Worm (Caenorhabditis elegans) whole organism, late embryonic: ENCODE results near the gene Y105C5B.8.
A peak's percentile ranks its signal among the peaks of the same experiment; 100 is the strongest.
"Not testable (repeated sequence)": the region's sequence is repeated elsewhere in the genome, so short reads cannot be mapped to it uniquely, and the experiment has no call there.

Experiments used
- K09A11.1 ChIP-seq: sonication (generic microtip); optimal IDR thresholded peaks from 2 replicates; lab custom pipeline; 2017; ENCODE audit warnings: antibody characterized with exemption, mild to moderate bottlenecking, missing genetic modification characterization, missing compliant biosample characterization; ENCODE audit not compliant: insufficient read depth
- T23F11.4 ChIP-seq: fragments of 200-800 bp; sonication (Bioruptor generic); optimal IDR thresholded peaks from 2 replicates; lab custom pipeline; 2018; ENCODE audit warnings: mild to moderate bottlenecking, missing genetic modification characterization, missing compliant biosample characterization
- ahr-1 ChIP-seq: sonication (generic microtip); optimal IDR thresholded peaks from 2 replicates; lab custom pipeline; 2016; ENCODE audit warnings: missing genetic modification characterization, missing compliant biosample characterization
- ceh-14 ChIP-seq: sonication (generic microtip); optimal IDR thresholded peaks from 2 replicates; lab custom pipeline; 2016; ENCODE audit warnings: missing genotype, missing genetic modification characterization, missing compliant biosample characterization
- ceh-19 ChIP-seq: fragments of 200-800 bp; sonication (Bioruptor generic); optimal IDR thresholded peaks from 2 replicates; lab custom pipeline; 2018; ENCODE audit warnings: mild to moderate bottlenecking, missing genetic modification characterization, missing compliant biosample characterization
- ceh-2 ChIP-seq: sonication (generic microtip); optimal IDR thresholded peaks from 2 replicates; lab custom pipeline; 2016; ENCODE audit warnings: missing genotype, missing genetic modification characterization, missing compliant biosample characterization
- ceh-22 ChIP-seq: sonication (generic microtip); optimal IDR thresholded peaks from 2 replicates; lab custom pipeline; 2017; ENCODE audit warnings: missing biosample characterization, missing genetic modification characterization
- ceh-24 ChIP-seq: sonication (generic microtip); optimal IDR thresholded peaks from 2 replicates; lab custom pipeline; 2016; ENCODE audit warnings: mild to moderate bottlenecking, missing genetic modification characterization, missing compliant biosample characterization
- ceh-30 ChIP-seq: fragments of 150-350 bp; optimal IDR thresholded peaks from 2 replicates; lab custom pipeline; 2014; ENCODE audit warnings: missing biosample characterization, missing genetic modification characterization
- ceh-31 ChIP-seq: sonication (generic microtip); optimal IDR thresholded peaks from 2 replicates; lab custom pipeline; 2016; ENCODE audit warnings: missing genetic modification characterization, missing compliant biosample characterization
- ceh-34 ChIP-seq: sonication (generic microtip); optimal IDR thresholded peaks from 2 replicates; lab custom pipeline; 2016; ENCODE audit warnings: mild to moderate bottlenecking, missing genetic modification characterization, missing compliant biosample characterization
- ceh-45 ChIP-seq: fragments of 200-800 bp; sonication (Bioruptor generic); IDR thresholded peaks from 2 replicates; pipeline ENCODE4 v1.3.6; 2022; ENCODE audit warnings: missing genetic modification reagents, missing genetic modification characterization, missing compliant biosample characterization
- ceh-6 ChIP-seq: fragments of 200-800 bp; sonication (Bioruptor generic); optimal IDR thresholded peaks from 2 replicates; lab custom pipeline; 2018; ENCODE audit warnings: mild to moderate bottlenecking, missing genetic modification characterization, missing compliant biosample characterization
- ceh-9 ChIP-seq: sonication (generic microtip); optimal IDR thresholded peaks from 2 replicates; lab custom pipeline; 2016; ENCODE audit warnings: mild to moderate bottlenecking, missing genetic modification characterization, inconsistent platforms, missing compliant biosample characterization
- che-1 ChIP-seq: sonication (generic microtip); optimal IDR thresholded peaks from 2 replicates; lab custom pipeline; 2016; ENCODE audit warnings: mild to moderate bottlenecking, missing genetic modification characterization, missing compliant biosample characterization
- elt-4 ChIP-seq: sonication (generic microtip); optimal IDR thresholded peaks from 2 replicates; lab custom pipeline; 2016; ENCODE audit warnings: missing genetic modification characterization, missing compliant biosample characterization
- eyg-1 ChIP-seq: sonication (generic microtip); optimal IDR thresholded peaks from 2 replicates; lab custom pipeline; 2016; ENCODE audit warnings: missing genotype, missing genetic modification characterization, missing compliant biosample characterization
- fkh-6 ChIP-seq: sonication (generic microtip); optimal IDR thresholded peaks from 2 replicates; lab custom pipeline; 2016; ENCODE audit warnings: missing genetic modification characterization, missing compliant biosample characterization
- gmeb-2 ChIP-seq: sonication (generic microtip); optimal IDR thresholded peaks from 2 replicates; lab custom pipeline; 2016; ENCODE audit warnings: missing genetic modification characterization, inconsistent platforms, missing compliant biosample characterization
- hlh-13 ChIP-seq: fragments of 200-800 bp; sonication (Bioruptor generic); optimal IDR thresholded peaks from 2 replicates; lab custom pipeline; 2018; ENCODE audit warnings: mild to moderate bottlenecking, missing genetic modification characterization, missing compliant biosample characterization
- npax-4 ChIP-seq: sonication (generic microtip); optimal IDR thresholded peaks from 2 replicates; lab custom pipeline; 2016; ENCODE audit warnings: missing genetic modification characterization, missing compliant biosample characterization
- pag-3 ChIP-seq: sonication (generic microtip); optimal IDR thresholded peaks from 2 replicates; lab custom pipeline; 2016; ENCODE audit warnings: missing compliant biosample characterization, missing genetic modification characterization, borderline replicate concordance
- pax-1 ChIP-seq: fragments of 150-350 bp; optimal IDR thresholded peaks from 2 replicates; lab custom pipeline; 2014; ENCODE audit warnings: missing biosample characterization, missing genetic modification characterization
- pha-2 ChIP-seq: sonication (generic microtip); optimal IDR thresholded peaks from 2 replicates; lab custom pipeline; 2017; ENCODE audit warnings: mild to moderate bottlenecking, missing genetic modification characterization, missing compliant biosample characterization
- pqm-1 ChIP-seq: sonication (generic microtip); optimal IDR thresholded peaks from 2 replicates; lab custom pipeline; 2016; ENCODE audit warnings: missing genetic modification characterization, missing compliant biosample characterization
- pros-1 ChIP-seq: fragments of 150-350 bp; optimal IDR thresholded peaks from 2 replicates; lab custom pipeline; 2014; ENCODE audit warnings: missing biosample characterization, missing genetic modification reagents, missing genetic modification characterization
- ref-2 ChIP-seq: sonication (generic microtip); optimal IDR thresholded peaks from 2 replicates; lab custom pipeline; 2016; ENCODE audit warnings: missing genetic modification characterization, missing compliant biosample characterization
- sdc-2 ChIP-seq: sonication (generic microtip); optimal IDR thresholded peaks from 2 replicates; lab custom pipeline; 2016; ENCODE audit warnings: missing genotype, missing genetic modification characterization, missing compliant biosample characterization
- sox-2 ChIP-seq: fragments of 200-800 bp; sonication (Bioruptor generic); IDR thresholded peaks from 2 replicates; pipeline ENCODE4 v1.3.6; 2022; ENCODE audit warnings: missing genetic modification reagents, missing genetic modification characterization, missing compliant biosample characterization
- tbx-2 ChIP-seq: sonication (generic microtip); optimal IDR thresholded peaks from 2 replicates; lab custom pipeline; 2016; ENCODE audit warnings: missing genetic modification characterization, missing compliant biosample characterization
- unc-3 ChIP-seq, 2 experiments: fragments of 200-800 bp in 1 of 2; sonication (Bioruptor generic) in 1 of 2; sonication (generic microtip) in 1 of 2; conservative IDR thresholded peaks in 1 of 2; optimal IDR thresholded peaks in 1 of 2; 2 replicates each; pipeline versions ENCODE4 v1.3.6 to Lab custom; 2016 to 2022; ENCODE audit warnings: missing compliant biosample characterization in 2 of 2, missing genetic modification characterization in 2 of 2, missing genetic modification reagents in 1 of 2
- unc-86 ChIP-seq: sonication (generic microtip); optimal IDR thresholded peaks from 2 replicates; lab custom pipeline; 2016; ENCODE audit warnings: missing genetic modification characterization, missing compliant biosample characterization
- ztf-16 ChIP-seq: sonication (generic microtip); optimal IDR thresholded peaks from 2 replicates; lab custom pipeline; 2017; ENCODE audit warnings: missing genetic modification characterization, missing compliant biosample characterization

Y105C5B.8 gene

DNA sequence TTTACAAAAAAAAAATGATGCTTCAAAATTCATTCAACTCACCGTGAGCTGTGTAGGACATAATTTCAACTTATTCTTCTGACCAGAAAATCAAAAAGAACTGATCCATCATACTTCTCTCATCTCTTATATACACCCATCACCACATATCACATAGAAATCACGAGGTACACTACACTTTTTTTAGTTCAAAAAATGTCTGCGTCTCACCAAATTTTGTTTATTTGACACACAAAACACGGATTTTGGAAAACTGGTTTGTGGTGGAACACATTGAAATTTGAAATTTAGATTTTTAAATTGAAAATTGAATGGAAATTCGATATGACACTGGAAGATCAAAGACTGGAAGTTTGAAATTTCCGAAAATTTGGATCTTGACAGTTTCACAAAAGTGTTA lies 25.5 kb downstream of the Y105C5B.8 start, which contains the start of gene Y105C5B.5 (continued):
- TF ChIP-seq ceh-45 (GFP tag; lab: Robert Waterston, UW) (no peak), ceh-34 (tag; lab: Kevin White, UChicago) (no peak)

DNA sequence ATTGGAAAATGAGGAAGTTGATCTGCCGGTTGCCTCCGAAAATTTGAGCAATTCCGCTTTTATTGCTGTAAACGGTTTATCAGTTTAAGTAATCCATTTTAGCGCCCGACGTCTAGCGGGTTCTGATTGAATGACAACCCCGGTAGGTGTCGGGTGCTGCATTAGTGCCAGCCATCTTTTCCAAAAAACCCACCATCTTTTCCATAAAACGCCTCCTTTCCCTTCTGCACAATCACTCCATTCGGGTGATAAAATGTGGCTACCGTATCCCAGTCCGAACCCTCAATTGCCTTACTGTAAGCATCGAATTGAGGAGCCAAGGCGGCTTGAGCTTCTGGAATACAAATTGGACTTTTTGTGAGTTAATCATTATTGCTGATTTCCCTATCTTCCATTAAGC lies 26.5 kb downstream of the Y105C5B.8 start:
- TF ChIP-seq che-1 (tag; lab: Kevin White, UChicago) (no peak), eyg-1 (tag; lab: Kevin White, UChicago) (no peak), hlh-13 (GFP tag; lab: Kevin White, UChicago) (no peak), ceh-30 (tag; lab: Kevin White, UChicago) (no peak), ref-2 (tag; lab: Kevin White, UChicago) (no peak), elt-4 (tag; lab: Kevin White, UChicago) (no peak), unc-86 (tag; lab: Kevin White, UChicago) (no peak), tbx-2 (tag; lab: Kevin White, UChicago) (no peak), fkh-6 (tag; lab: Kevin White, UChicago) (no peak), ceh-34 (tag; lab: Kevin White, UChicago) (no peak), sox-2 (no peak), ceh-31 (tag; lab: Kevin White, UChicago) (no peak), ahr-1 (tag; lab: Kevin White, UChicago) (no peak), ceh-6 (GFP tag; lab: Kevin White, UChicago) (no peak), ztf-16 (tag; lab: Kevin White, UChicago) (no peak), ceh-9 (tag; lab: Kevin White, UChicago) (no peak), pqm-1 (tag; lab: Kevin White, UChicago) (no peak), unc-3 (GFP tag; conservative IDR thresholded peaks at IDR 0.05; lab: Robert Waterston, UW) (no peak), unc-3 (tag; optimal IDR thresholded peaks at IDR 0.05; lab: Kevin White, UChicago) (no peak), ceh-45 (GFP tag; lab: Robert Waterston, UW) (no peak), ceh-22 (no peak)

DNA sequence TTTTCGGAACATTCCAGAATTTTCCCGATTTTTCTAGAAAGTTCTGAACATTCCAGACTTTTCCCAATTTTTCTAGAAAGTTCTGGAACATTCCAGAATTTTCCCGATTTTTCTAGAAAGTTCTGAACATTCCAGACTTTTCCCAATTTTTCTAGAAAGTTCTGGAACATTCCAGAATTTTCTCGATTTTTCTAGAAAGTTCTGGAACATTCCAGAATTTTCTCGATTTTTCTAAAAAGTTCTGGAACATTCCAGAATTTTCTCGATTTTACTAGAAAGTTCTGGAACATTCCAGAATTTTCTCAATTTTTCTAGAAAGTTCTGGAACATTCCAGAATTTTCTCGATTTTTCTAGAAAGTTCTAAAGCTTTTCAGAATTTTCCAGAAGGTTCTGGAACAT lies 30.8 kb downstream of the Y105C5B.8 start:
- TF ChIP-seq unc-3 (GFP tag; conservative IDR thresholded peaks at IDR 0.05; lab: Robert Waterston, UW): peak; percentile 59; the same call in 1 of the 2 replicates
- not testable (repeated sequence) for TF ChIP-seq unc-3 (tag; optimal IDR thresholded peaks at IDR 0.05; lab: Kevin White, UChicago)
- TF ChIP-seq, all 69 proteins: peak for 1; not testable (repeated sequence) for 68

DNA sequence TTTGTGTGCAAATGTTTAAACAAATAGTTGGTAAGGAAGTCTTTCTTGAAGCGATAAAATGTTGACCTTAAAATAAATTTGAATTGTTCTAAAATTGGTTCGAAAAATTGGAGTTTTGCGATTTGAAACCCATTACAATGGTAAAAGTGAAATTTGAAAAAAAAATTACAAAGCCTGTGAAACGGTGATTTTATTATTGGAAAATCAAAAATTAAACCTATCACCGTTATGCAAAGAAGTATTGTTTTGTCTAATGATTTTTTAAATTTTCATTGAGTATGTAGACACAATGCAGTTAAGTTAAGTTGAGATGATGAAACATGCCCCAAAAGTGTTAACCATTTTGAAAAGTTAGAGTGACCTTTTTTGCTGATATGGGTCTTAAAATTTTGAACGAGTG lies 31.8 kb downstream of the Y105C5B.8 start:
- no peak for TF ChIP-seq sdc-2 (tag; lab: Kevin White, UChicago)
- TF ChIP-seq pqm-1 (tag; lab: Kevin White, UChicago): no peak
- no peak for TF ChIP-seq ztf-16 (tag; lab: Kevin White, UChicago)
- no peak for TF ChIP-seq ceh-6 (GFP tag; lab: Kevin White, UChicago)
- TF ChIP-seq ceh-14 (tag; lab: Kevin White, UChicago): no peak
- no peak for TF ChIP-seq T23F11.4 (GFP tag; lab: Kevin White, UChicago)
- no peak for TF ChIP-seq pha-2 (tag; lab: Kevin White, UChicago)
- no peak for TF ChIP-seq ceh-2 (tag; lab: Kevin White, UChicago)
- TF ChIP-seq K09A11.1 (tag; lab: Kevin White, UChicago): no peak

DNA sequence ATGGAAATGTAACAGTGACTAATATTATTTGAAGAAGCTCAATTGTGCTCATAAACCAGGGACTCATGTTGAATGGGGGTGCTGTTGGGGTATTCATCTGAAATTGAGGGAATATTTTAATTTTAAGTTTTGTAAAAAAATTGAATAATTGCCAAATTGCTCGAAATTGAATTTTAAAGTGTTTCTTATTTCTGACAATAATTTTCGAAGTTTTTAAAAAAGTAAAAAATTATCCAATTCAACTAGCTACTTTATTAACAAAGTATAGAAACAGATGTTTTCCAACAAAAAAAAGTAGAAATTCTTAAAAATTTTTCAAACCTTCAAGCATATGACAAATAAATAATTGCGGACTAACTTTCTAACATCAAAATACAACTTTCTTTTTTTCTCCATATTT lies 32.5 kb downstream of the Y105C5B.8 start, which contains the start of gene srv-14:
srv-14 (minus strand) TSS at position 101 of the 400 bp plus-strand sequence.
- no peak for TF ChIP-seq ref-2 (tag; lab: Kevin White, UChicago)

DNA sequence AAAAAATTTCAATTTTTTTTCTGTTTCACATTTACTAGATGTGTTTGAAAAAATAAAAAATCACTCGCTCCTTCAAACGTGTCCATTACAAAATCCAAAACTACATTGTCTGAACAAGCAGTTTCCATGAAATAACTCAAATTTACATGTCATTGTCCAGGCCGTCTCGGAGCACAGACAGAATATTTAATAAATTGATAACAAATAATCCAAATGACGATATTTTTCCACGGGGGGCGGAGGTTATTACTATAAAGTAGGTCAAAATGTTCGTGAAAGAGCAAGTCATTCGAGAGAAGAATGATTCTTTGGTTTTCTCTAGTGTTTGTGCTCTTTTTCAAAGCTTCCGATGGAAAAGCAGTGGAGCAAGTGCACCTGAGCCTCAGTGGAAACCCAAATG lies 42.7 kb downstream of the Y105C5B.8 start, which contains the start of gene Y105C5B.3:
Y105C5B.3 (plus strand) TSS at position 301 of the 400 bp plus-strand sequence.
- TF ChIP-seq hlh-13 (GFP tag; lab: Kevin White, UChicago): no peak
- TF ChIP-seq npax-4 (tag; lab: Kevin White, UChicago): no peak
- TF ChIP-seq pros-1 (tag; lab: Kevin White, UChicago): no peak
- TF ChIP-seq eyg-1 (tag; lab: Kevin White, UChicago): no peak
- no peak for TF ChIP-seq gmeb-2 (tag; lab: Kevin White, UChicago)
- TF ChIP-seq pax-1 (tag; lab: Kevin White, UChicago): no peak
- no peak for TF ChIP-seq pag-3
- no peak for TF ChIP-seq ceh-19 (GFP tag; lab: Kevin White, UChicago)
- no peak for TF ChIP-seq ceh-24 (tag; lab: Kevin White, UChicago)
- no peak for TF ChIP-seq unc-3 (GFP tag; conservative IDR thresholded peaks at IDR 0.05; lab: Robert Waterston, UW)
- TF ChIP-seq unc-3 (tag; optimal IDR thresholded peaks at IDR 0.05; lab: Kevin White, UChicago): no peak
- no peak for TF ChIP-seq ceh-34 (tag; lab: Kevin White, UChicago)
